Fruit fly (Drosophila melanogaster): Measurements from ENCODE around the gene eEF2.

Gene eEF2

DNA sequence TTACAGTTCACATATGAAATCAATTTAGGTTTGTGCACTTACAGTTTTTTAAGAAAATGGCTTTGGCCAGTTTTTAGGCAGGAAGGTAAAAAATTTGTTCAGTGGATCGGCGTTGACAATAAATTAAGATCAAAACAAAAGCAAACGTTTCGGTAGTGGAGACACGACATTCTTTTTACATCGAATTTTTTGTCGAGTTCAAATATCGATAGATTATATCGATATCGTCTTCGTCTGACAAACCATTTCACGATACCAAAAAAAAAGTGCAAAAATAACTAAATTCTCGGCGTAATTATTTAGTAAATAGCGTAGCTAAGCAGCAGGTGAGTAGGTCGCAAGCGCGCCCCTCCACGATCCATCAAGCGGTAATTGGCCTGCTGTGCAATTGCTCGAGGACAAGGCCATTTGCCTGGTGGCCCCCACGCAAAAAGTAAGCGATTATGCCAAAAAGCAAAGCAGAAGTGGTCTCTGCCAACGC, 23.4 kb downstream of the eEF2 start, which contains the start of gene Cul2 (continued):
- TF ChIP-seq CG10366 (GFP tag; IDR thresholded peaks at IDR 0.05) (no peak), Xbp1 (GFP tag; optimal IDR thresholded peaks at IDR 0.05) (peak; percentile 61), CG18619 (GFP tag; optimal IDR thresholded peaks at IDR 0.05) (no peak), crp (GFP tag; optimal IDR thresholded peaks at IDR 0.05) (no peak), CG17385 (GFP tag; optimal IDR thresholded peaks at IDR 0.05) (peak; percentile 0), Sry-δ (GFP tag; optimal IDR thresholded peaks at IDR 0.05) (peak; percentile 78), CG12391 (tag; optimal IDR thresholded peaks at IDR 0.05) (no peak), shn (GFP tag; optimal IDR thresholded peaks at IDR 0.05) (peak; percentile 8), nmo (GFP tag; optimal IDR thresholded peaks at IDR 0.05) (no peak), CG1792 (GFP tag; optimal IDR thresholded peaks at IDR 0.05) (peak; percentile 21), chm (GFP tag; IDR thresholded peaks at IDR 0.05) (no peak), chif (GFP tag; optimal IDR thresholded peaks at IDR 0.05) (peak in 1 of 2 experiments; percentile 55), CG16813 (GFP tag; IDR thresholded peaks at IDR 0.05; ENCODE audit: partially characterized antibody) (peak; percentile 84), slou (GFP tag; optimal IDR thresholded peaks at IDR 0.05) (no peak), CG9215 (GFP tag; IDR thresholded peaks at IDR 0.05) (no peak), HLH54F (GFP tag; optimal IDR thresholded peaks at IDR 0.05) (peak; percentile 52), CG7357 (GFP tag; IDR thresholded peaks at IDR 0.05) (peak; percentile 96), jing (GFP tag; optimal IDR thresholded peaks at IDR 0.05) (no peak), en (GFP tag; optimal IDR thresholded peaks at IDR 0.05) (no peak), Lhr (GFP tag; optimal IDR thresholded peaks at IDR 0.05) (peak; percentile 68), CG30020 (tag; optimal IDR thresholded peaks at IDR 0.05) (peak; percentile 97), tio (GFP tag; optimal IDR thresholded peaks at IDR 0.05) (peak; percentile 44), CG6683 (GFP tag; optimal IDR thresholded peaks at IDR 0.05) (no peak), NC2β (GFP tag; optimal IDR thresholded peaks at IDR 0.05) (no peak), CG6791 (GFP tag; IDR thresholded peaks at IDR 0.05; ENCODE audit: partially characterized antibody) (peak; percentile 90), D19B (GFP tag; optimal IDR thresholded peaks at IDR 0.05) (peak; percentile 8), D19A (tag; optimal IDR thresholded peaks at IDR 0.05) (peak; percentile 28), ftz-f1 (GFP tag; optimal IDR thresholded peaks at IDR 0.05) (peak; percentile 82), Abd-B (GFP tag; optimal IDR thresholded peaks at IDR 0.05) (no peak), sug (tag; optimal IDR thresholded peaks at IDR 0.05) (peak; percentile 30), CG12071 (GFP tag; optimal IDR thresholded peaks at IDR 0.05) (no peak), CG4617 (GFP tag; optimal IDR thresholded peaks at IDR 0.05; ENCODE audit: borderline replicate concordance) (peak; percentile 89), CG2712 (tag; optimal IDR thresholded peaks at IDR 0.05) (peak; percentile 50), CG4707 (GFP tag; optimal IDR thresholded peaks at IDR 0.05) (no peak), dmrt11E (tag; optimal IDR thresholded peaks at IDR 0.05) (peak; percentile 33), cas (GFP tag; IDR thresholded peaks at IDR 0.05) (no peak), hb (GFP tag; IDR thresholded peaks at IDR 0.05; ENCODE audit: partially characterized antibody) (0 out of 3 replicates have a peak, but pooled peaks have one; percentile 64), CG6175 (GFP tag; IDR thresholded peaks at IDR 0.05) (no peak), CG17829 (tag; optimal IDR thresholded peaks at IDR 0.05) (peak; percentile 42), NK7.1 (GFP tag; optimal IDR thresholded peaks at IDR 0.05) (no peak), ind (GFP tag; optimal IDR thresholded peaks at IDR 0.05) (peak; percentile 58), Aef1 (GFP tag; IDR thresholded peaks at IDR 0.05) (no peak; the same call in 2 of the 3 replicates), ap (GFP tag; IDR thresholded peaks at IDR 0.05) (no peak), disco-r (GFP tag; optimal IDR thresholded peaks at IDR 0.05) (peak; percentile 22), CG4424 (GFP tag; optimal IDR thresholded peaks at IDR 0.05) (peak; percentile 35), Tbp (GFP tag; optimal IDR thresholded peaks at IDR 0.05) (no peak), sens (GFP tag) (peak; percentile 81), CG4404 (GFP tag; IDR thresholded peaks at IDR 0.05) (no peak), aop (GFP tag; IDR thresholded peaks at IDR 0.05) (no peak), Fer2 (tag; optimal IDR thresholded peaks at IDR 0.05) (no peak), CG17359 (tag; optimal IDR thresholded peaks at IDR 0.05) (no peak)

Measured in whole organism, embryonic.